Fruit fly (Drosophila melanogaster) whole organism, prepupa: ENCODE measurements around the gene tkv.

Experiments used
- CG6163 ChIP-seq: fragments of 200-800 bp; sonication (Bioruptor generic); IDR thresholded peaks from 3 replicates; pipeline ENCODE4 v1.3.6; 2022; ENCODE audit warnings: missing biosample characterization, missing genetic modification characterization
- CG6276 ChIP-seq: fragments of 200-800 bp; sonication (Bioruptor generic); optimal IDR thresholded peaks from 2 replicates; lab custom pipeline; 2017; ENCODE audit warnings: missing biosample characterization, mild to moderate bottlenecking, missing genetic modification characterization
- Hr4 ChIP-seq: fragments of 200-800 bp; sonication (Bioruptor generic); optimal IDR thresholded peaks from 3 replicates; lab custom pipeline; 2016; ENCODE audit warnings: missing biosample characterization, missing genetic modification characterization

DNA sequence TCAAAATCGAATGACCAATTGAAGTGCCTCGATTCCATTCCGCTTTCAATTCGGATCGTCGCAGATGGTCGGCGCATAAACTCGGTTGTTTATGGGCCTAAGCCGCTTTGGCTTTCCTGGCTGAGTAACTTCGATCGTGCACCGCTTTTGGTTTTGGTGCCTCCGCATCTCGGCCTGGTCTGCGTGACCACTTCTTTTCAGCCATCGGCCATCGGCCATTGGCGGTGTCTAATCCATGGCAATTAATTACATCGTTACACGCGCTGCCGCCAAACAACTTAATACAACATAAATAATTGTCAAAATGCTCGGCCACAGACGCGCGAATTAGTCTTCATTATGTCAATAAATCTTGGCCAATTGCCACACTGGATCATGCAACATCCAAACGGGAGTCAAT lies 10.9 kb downstream of the tkv start:
- TF ChIP-seq CG6163 (GFP tag; lab: Robert Waterston, UW), result no peak
- TF ChIP-seq CG6276 (GFP tag; lab: Kevin White, UChicago), result no peak
- TF ChIP-seq Hr4 (GFP tag; lab: Kevin White, UChicago), result no peak
